Worm (Caenorhabditis elegans) whole organism, early embryonic: Measurements from ENCODE around the gene gst-8.

Source experiments
- F13C5.2 ChIP-seq: sonication (generic microtip); optimal IDR thresholded peaks from 2 replicates; lab custom pipeline; 2017; ENCODE audit warnings: mild to moderate bottlenecking, missing genetic modification characterization, inconsistent platforms, missing compliant biosample characterization
- aly-1 ChIP-seq: sonication (generic microtip); optimal IDR thresholded peaks from 2 replicates; lab custom pipeline; 2016; ENCODE audit warnings: missing genetic modification characterization, missing compliant biosample characterization
- ama-1 ChIP-seq: fragments of 150-350 bp; optimal IDR thresholded peaks from 2 replicates; lab custom pipeline; 2014
- ceh-13 ChIP-seq: fragments of 200-800 bp; sonication (Bioruptor generic); optimal IDR thresholded peaks from 2 replicates; lab custom pipeline; 2018; ENCODE audit warnings: mild to moderate bottlenecking, missing genetic modification characterization, missing compliant biosample characterization
- ceh-36 ChIP-seq: sonication (generic microtip); optimal IDR thresholded peaks from 2 replicates; lab custom pipeline; 2016; ENCODE audit warnings: missing genetic modification characterization, inconsistent platforms, missing compliant biosample characterization
- ets-7 ChIP-seq: sonication (generic microtip); optimal IDR thresholded peaks from 2 replicates; lab custom pipeline; 2016; ENCODE audit warnings: missing genotype, missing genetic modification characterization, missing compliant biosample characterization
- flt-1 ChIP-seq: fragments of 200-800 bp; sonication (Bioruptor generic); IDR thresholded peaks from 2 replicates; pipeline ENCODE4 v1.3.6; 2022; ENCODE audit warnings: missing genetic modification characterization, missing compliant biosample characterization
- hmg-4 ChIP-seq: fragments of 200-800 bp; sonication (Bioruptor generic); optimal IDR thresholded peaks from 2 replicates; lab custom pipeline; 2018; ENCODE audit warnings: mild to moderate bottlenecking, missing genetic modification characterization, missing compliant biosample characterization
- hnd-1 ChIP-seq: sonication (generic microtip); optimal IDR thresholded peaks from 2 replicates; lab custom pipeline; 2016; ENCODE audit warnings: missing genetic modification characterization, missing compliant biosample characterization
- tbx-37 ChIP-seq: fragments of 200-800 bp; sonication (Bioruptor generic); conservative IDR thresholded peaks from 2 replicates; pipeline ENCODE4 v1.3.6; 2022; ENCODE audit warnings: missing genetic modification reagents, missing genetic modification characterization, missing compliant biosample characterization
- tra-4 ChIP-seq: sonication (generic microtip); optimal IDR thresholded peaks from 2 replicates; lab custom pipeline; 2017; ENCODE audit warnings: missing genetic modification characterization, missing compliant biosample characterization

DNA sequence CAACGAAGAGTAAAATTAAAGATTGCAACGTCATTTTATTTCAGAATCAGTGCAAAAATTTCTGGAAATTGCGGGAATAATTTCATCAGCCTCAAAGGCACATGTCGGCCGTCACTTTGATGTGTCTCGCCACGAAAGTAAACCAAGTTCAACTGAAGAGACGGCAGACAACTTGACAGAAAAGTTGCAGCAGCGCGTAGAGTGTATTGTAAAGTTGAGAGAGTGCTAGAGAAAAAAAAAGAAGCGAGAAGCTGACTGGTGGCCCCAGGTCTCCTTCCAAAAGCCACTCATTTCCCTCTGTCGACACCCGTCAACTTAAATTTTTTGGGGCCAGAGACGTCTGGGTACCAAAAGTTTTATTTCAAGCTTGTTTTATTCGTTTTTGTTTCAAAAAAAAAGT is 20.8 kb downstream of the gst-8 start:
- TF ChIP-seq F13C5.2 (tag; lab: Kevin White, UChicago) = peak; percentile 3
- no peak for TF ChIP-seq tra-4 (tag; lab: Kevin White, UChicago)
- TF ChIP-seq ets-7 (tag; lab: Kevin White, UChicago) = no peak
- TF ChIP-seq ceh-36 (tag; lab: Kevin White, UChicago) = no peak
- TF ChIP-seq ama-1 (lab: Kevin White, UChicago) = no peak
- TF ChIP-seq hmg-4 (GFP tag; lab: Kevin White, UChicago) = no peak
- TF ChIP-seq hnd-1 (tag; lab: Kevin White, UChicago) = no peak
- TF ChIP-seq ceh-13 (GFP tag; lab: Kevin White, UChicago) = no peak
- TF ChIP-seq tbx-37 (GFP tag; lab: Robert Waterston, UW) = no peak
- TF ChIP-seq aly-1 (tag; lab: Kevin White, UChicago) = no peak
- TF ChIP-seq flt-1 = no peak
